Worm (Caenorhabditis elegans): ENCODE measurements around the gene mab-21.

Gene mab-21

ce11 chrIII:4649363-4649768, 48.8 kb downstream of the mab-21 start:
- no peak for TF ChIP-seq unc-62 (GFP tag; optimal IDR thresholded peaks at IDR 0.05)

- TF ChIP-seq unc-62 (GFP tag; optimal IDR thresholded peaks at IDR 0.05) = no peak
Measured at ce11 chrIII:4649811-4650544, 49.4 kb downstream of the mab-21 start, which contains the start of gene ppm-2. Gene ppm-2, plus strand, starts transcription at chrIII:4650494.

Measured in whole organism, dauer.